Fruit fly (Drosophila melanogaster) Kc167 (cell line): ENCODE data around the gene CG32102.

Experiments
- Myc ChIP-seq: fragments of >200 bp; optimal IDR thresholded peaks from 2 replicates; lab custom pipeline; 2017; ENCODE audit warnings: missing external identifiers
- h ChIP-seq: fragments of >200 bp; optimal IDR thresholded peaks from 3 replicates; lab custom pipeline; 2018; ENCODE audit warnings: missing external identifiers
- insv ChIP-seq: fragments of >200 bp; optimal IDR thresholded peaks from 3 replicates; lab custom pipeline; 2018; ENCODE audit warnings: missing external identifiers
- psq ChIP-seq: fragments of >200 bp; optimal IDR thresholded peaks from 2 replicates; lab custom pipeline; 2017; ENCODE audit warnings: missing external identifiers

DNA sequence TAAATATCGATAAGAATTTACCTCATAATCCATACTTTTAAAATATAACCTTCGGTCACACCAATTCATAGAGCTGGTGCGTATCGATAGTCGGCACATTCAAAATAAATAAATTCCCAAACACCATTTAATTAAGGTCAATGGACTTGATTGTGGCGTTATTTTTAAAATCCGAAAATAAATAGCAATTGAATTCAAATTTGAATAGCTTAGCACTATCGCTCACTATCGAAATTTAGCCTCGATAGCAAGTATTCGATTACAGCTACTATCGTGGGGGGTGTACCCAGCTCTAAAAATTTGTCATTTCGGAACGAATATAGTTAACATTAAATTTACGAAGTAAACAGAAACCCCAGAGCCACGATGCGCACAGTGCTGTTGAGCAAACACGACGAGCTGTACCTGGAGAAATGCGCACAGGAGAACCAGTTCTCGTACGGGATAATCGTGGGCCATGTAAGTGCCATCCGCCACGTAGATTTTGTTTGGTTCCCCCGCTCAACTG lies 1.9 kb upstream of the CG32102 start, which contains the start of gene CG10616:
- no peak for TF ChIP-seq Myc (lab: Kevin White, UChicago)
- TF ChIP-seq psq (lab: Kevin White, UChicago): no peak
- TF ChIP-seq insv (lab: Kevin White, UChicago): no peak
- TF ChIP-seq h: no peak
